Worm (Caenorhabditis elegans) whole organism, dauer: ENCODE data around the gene sptl-2.

Experiments used
- unc-62 ChIP-seq: sonication (generic microtip); optimal IDR thresholded peaks from 2 replicates; lab custom pipeline; 2017; ENCODE audit warnings: missing biosample characterization, missing genetic modification reagents, missing genetic modification characterization

sptl-2 gene

ce11 chrV:8007460-8008292, 9.3 kb upstream of the sptl-2 start, which contains the start of gene Y97E10AR.3:
Y97E10AR.3 (minus strand) TSS chrV:8007510.
- no peak for TF ChIP-seq unc-62 (GFP tag; lab: Kevin White, UChicago)

ce11 chrV:8010103-8010502, 6.9 kb upstream of the sptl-2 start, which contains the start of gene Y97E10AR.4:
Y97E10AR.4 (minus strand) TSS chrV:8010233.
- no peak for TF ChIP-seq unc-62 (GFP tag; lab: Kevin White, UChicago)

ce11 chrV:8010846-8011245, 6.2 kb upstream of the sptl-2 start, which contains the start of gene lmtr-2:
lmtr-2 (minus strand) TSS chrV:8011106.
- no peak for TF ChIP-seq unc-62 (GFP tag; lab: Kevin White, UChicago)

ce11 chrV:8012032-8012431, 5.0 kb upstream of the sptl-2 start, which contains the start of gene rpb-9:
rpb-9 (minus strand) TSS chrV:8012345.
- TF ChIP-seq unc-62 (GFP tag; lab: Kevin White, UChicago), result no peak

ce11 chrV:8013901-8014388, 3.1 kb upstream of the sptl-2 start, which contains the start of gene Y97E10AR.6:
Y97E10AR.6 (minus strand) TSS chrV:8013951.
- no peak for TF ChIP-seq unc-62 (GFP tag; lab: Kevin White, UChicago)

- TF ChIP-seq unc-62 (GFP tag; lab: Kevin White, UChicago), result no peak
Observed at ce11 chrV:8017924-8018323, 917 bp downstream of the sptl-2 start.

- no peak for TF ChIP-seq unc-62 (GFP tag; lab: Kevin White, UChicago)
Observed at ce11 chrV:8018919-8019318, 1.9 kb downstream of the sptl-2 start.

ce11 chrV:8019783-8020182, 2.8 kb downstream of the sptl-2 start:
- TF ChIP-seq unc-62 (GFP tag; lab: Kevin White, UChicago), result no peak

ce11 chrV:8022040-8022439, 5.0 kb downstream of the sptl-2 start, which contains the start of gene ech-3:
ech-3 (plus strand) TSS chrV:8022217.
- TF ChIP-seq unc-62 (GFP tag; lab: Kevin White, UChicago), result no peak

- TF ChIP-seq unc-62 (GFP tag; lab: Kevin White, UChicago), result no peak
Observed at ce11 chrV:8024752-8025151, 7.7 kb downstream of the sptl-2 start, which contains the start of gene F43H9.3. F43H9.3 (minus strand) TSS chrV:8024940.

- no peak for TF ChIP-seq unc-62 (GFP tag; lab: Kevin White, UChicago)
Observed at ce11 chrV:8025259-8025658, 8.3 kb downstream of the sptl-2 start.

ce11 chrV:8026343-8026742, 9.3 kb downstream of the sptl-2 start, which contains the start of gene F43H9.4:
F43H9.4 (plus strand) TSS chrV:8026708.
- TF ChIP-seq unc-62 (GFP tag; lab: Kevin White, UChicago), result no peak

ce11 chrV:8027429-8028142, 10.6 kb downstream of the sptl-2 start:
- TF ChIP-seq unc-62 (GFP tag; lab: Kevin White, UChicago), result no peak

ce11 chrV:8028825-8029489, 11.9 kb downstream of the sptl-2 start, which contains the start of gene oma-2:
oma-2 (plus strand) TSS chrV:8029439.
- no peak for TF ChIP-seq unc-62 (GFP tag; lab: Kevin White, UChicago)

ce11 chrV:8031121-8031520, 14.1 kb downstream of the sptl-2 start, which contains the start of gene vars-1:
vars-1 (plus strand) TSS chrV:8031411.
- no peak for TF ChIP-seq unc-62 (GFP tag; lab: Kevin White, UChicago)
